Fruit fly (Drosophila melanogaster): ENCODE results near the gene ND-ASHI.
A peak's percentile ranks its signal among the peaks of the same experiment; 100 is the strongest.

The ND-ASHI gene

dm6 chrX:6662876-6663551 lies 15.9 kb downstream of the ND-ASHI start (continued):
- TF ChIP-seq Oli (tag; optimal IDR thresholded peaks at IDR 0.05) (peak; percentile 36), H15 (GFP tag; IDR thresholded peaks at IDR 0.05) (no peak), Atf-2 (GFP tag; optimal IDR thresholded peaks at IDR 0.05) (peak; percentile 15), TFAM (GFP tag; optimal IDR thresholded peaks at IDR 0.05) (no peak), dati (GFP tag; IDR thresholded peaks at IDR 0.05) (no peak), CG3065 (GFP tag; optimal IDR thresholded peaks at IDR 0.05) (no peak), lbe (GFP tag; optimal IDR thresholded peaks at IDR 0.05) (no peak), Hmr (GFP tag; optimal IDR thresholded peaks at IDR 0.05) (no peak), yki (optimal IDR thresholded peaks at IDR 0.05) (no peak), CG13624 (GFP tag; optimal IDR thresholded peaks at IDR 0.05) (peak; percentile 17), Fer1 (GFP tag; optimal IDR thresholded peaks at IDR 0.05) (peak; percentile 43), CG10431 (GFP tag; optimal IDR thresholded peaks at IDR 0.05) (no peak), MTF-1 (GFP tag; optimal IDR thresholded peaks at IDR 0.05; ENCODE audit: borderline replicate concordance) (no peak), Doc3 (GFP tag; IDR thresholded peaks at IDR 0.05; ENCODE audit: partially characterized antibody) (no peak), sna (GFP tag; IDR thresholded peaks at IDR 0.05; ENCODE audit: partially characterized antibody) (no peak), prd (optimal IDR thresholded peaks at IDR 0.05) (no peak), prd (GFP tag; IDR thresholded peaks at IDR 0.05) (peak; percentile 55; the same call in 2 of the 3 replicates), otp (GFP tag; IDR thresholded peaks at IDR 0.05) (peak; percentile 52; the same call in 1 of the 3 replicates), tap (tag; optimal IDR thresholded peaks at IDR 0.05) (no peak), CG11723 (GFP tag; optimal IDR thresholded peaks at IDR 0.05) (no peak), NC2α (GFP tag; optimal IDR thresholded peaks at IDR 0.05) (no peak), CG6654 (GFP tag; optimal IDR thresholded peaks at IDR 0.05) (no peak), CG18619 (GFP tag; optimal IDR thresholded peaks at IDR 0.05) (no peak), sqz (GFP tag; optimal IDR thresholded peaks at IDR 0.05) (no peak), toy (GFP tag; IDR thresholded peaks at IDR 0.05) (no peak), dan (GFP tag; IDR thresholded peaks at IDR 0.05) (no peak), crc (GFP tag; optimal IDR thresholded peaks at IDR 0.05) (no peak), CG13287 (GFP tag; IDR thresholded peaks at IDR 0.05; ENCODE audit: partially characterized antibody) (no peak), jigr1 (GFP tag; IDR thresholded peaks at IDR 0.05) (no peak), BtbVII (GFP tag; optimal IDR thresholded peaks at IDR 0.05) (no peak), mirr (GFP tag; optimal IDR thresholded peaks at IDR 0.05) (no peak), kni (GFP tag; optimal IDR thresholded peaks at IDR 0.05) (no peak), Hr51 (GFP tag; optimal IDR thresholded peaks at IDR 0.05) (peak in 1 of 2 experiments; percentile 44), Hr3 (GFP tag; optimal IDR thresholded peaks at IDR 0.05) (peak; percentile 1), CG8359 (GFP tag; optimal IDR thresholded peaks at IDR 0.05; ENCODE audit: borderline replicate concordance) (no peak), CG1233 (GFP tag; optimal IDR thresholded peaks at IDR 0.05) (no peak), CG9215 (GFP tag; IDR thresholded peaks at IDR 0.05) (peak; percentile 41; the same call in 1 of the 2 replicates), seq (GFP tag; IDR thresholded peaks at IDR 0.05) (peak; percentile 59; the same call in 1 of the 2 replicates), Bteb2 (GFP tag; optimal IDR thresholded peaks at IDR 0.05) (peak; percentile 38), sug (tag; optimal IDR thresholded peaks at IDR 0.05) (no peak), CG7357 (GFP tag; IDR thresholded peaks at IDR 0.05) (no peak), run (tag; optimal IDR thresholded peaks at IDR 0.05) (no peak), CG30431 (GFP tag; optimal IDR thresholded peaks at IDR 0.05) (no peak), lola (GFP tag; optimal IDR thresholded peaks at IDR 0.05) (no peak), E2f2 (GFP tag; IDR thresholded peaks at IDR 0.05) (no peak; the same call in 1 of the 2 replicates), sim (GFP tag; IDR thresholded peaks at IDR 0.05) (no peak), Asciz (GFP tag; optimal IDR thresholded peaks at IDR 0.05) (peak; percentile 31), CG16779 (GFP tag; IDR thresholded peaks at IDR 0.05) (no peak), CG3281 (GFP tag; optimal IDR thresholded peaks at IDR 0.05) (peak; percentile 19), tna (GFP tag; IDR thresholded peaks at IDR 0.05; ENCODE audit: partially characterized antibody) (no peak)

Measured in whole organism, embryonic.